Fruit fly (Drosophila melanogaster) whole organism, adult: Measurements from ENCODE around the gene CG6933.

Experiments used
- CG12768 ChIP-seq: fragments of 200-800 bp; sonication (Bioruptor generic); optimal IDR thresholded peaks from 2 replicates; lab custom pipeline; 2017; ENCODE audit warnings: missing biosample characterization, missing genetic modification characterization, mild to moderate bottlenecking, moderate library complexity, missing genetic modification reagents
- CG1620 ChIP-seq: fragments of 200-800 bp; sonication (Bioruptor generic); optimal IDR thresholded peaks from 2 replicates; lab custom pipeline; 2016; ENCODE audit warnings: missing biosample characterization, missing genetic modification characterization
- CG7101 ChIP-seq: fragments of 200-800 bp; sonication (Bioruptor generic); optimal IDR thresholded peaks from 2 replicates; lab custom pipeline; 2018; ENCODE audit warnings: missing biosample characterization, mild to moderate bottlenecking, missing genetic modification characterization, moderate library complexity
- Mnt ChIP-seq: fragments of 200-800 bp; sonication (Bioruptor generic); optimal IDR thresholded peaks from 2 replicates; lab custom pipeline; 2016; ENCODE audit warnings: missing biosample characterization, mild to moderate bottlenecking, missing genetic modification characterization
- bab1 ChIP-seq: fragments of 200-800 bp; sonication (Bioruptor generic); optimal IDR thresholded peaks from 3 replicates; lab custom pipeline; 2019; ENCODE audit warnings: missing biosample characterization, mild to moderate bottlenecking, missing genetic modification characterization, moderate library complexity
- kay ChIP-seq: fragments of 200-800 bp; sonication (Bioruptor generic); peaks from one replicate; lab custom pipeline; 2016; ENCODE audit warnings: missing biosample characterization, missing genetic modification characterization, borderline replicate concordance

DNA sequence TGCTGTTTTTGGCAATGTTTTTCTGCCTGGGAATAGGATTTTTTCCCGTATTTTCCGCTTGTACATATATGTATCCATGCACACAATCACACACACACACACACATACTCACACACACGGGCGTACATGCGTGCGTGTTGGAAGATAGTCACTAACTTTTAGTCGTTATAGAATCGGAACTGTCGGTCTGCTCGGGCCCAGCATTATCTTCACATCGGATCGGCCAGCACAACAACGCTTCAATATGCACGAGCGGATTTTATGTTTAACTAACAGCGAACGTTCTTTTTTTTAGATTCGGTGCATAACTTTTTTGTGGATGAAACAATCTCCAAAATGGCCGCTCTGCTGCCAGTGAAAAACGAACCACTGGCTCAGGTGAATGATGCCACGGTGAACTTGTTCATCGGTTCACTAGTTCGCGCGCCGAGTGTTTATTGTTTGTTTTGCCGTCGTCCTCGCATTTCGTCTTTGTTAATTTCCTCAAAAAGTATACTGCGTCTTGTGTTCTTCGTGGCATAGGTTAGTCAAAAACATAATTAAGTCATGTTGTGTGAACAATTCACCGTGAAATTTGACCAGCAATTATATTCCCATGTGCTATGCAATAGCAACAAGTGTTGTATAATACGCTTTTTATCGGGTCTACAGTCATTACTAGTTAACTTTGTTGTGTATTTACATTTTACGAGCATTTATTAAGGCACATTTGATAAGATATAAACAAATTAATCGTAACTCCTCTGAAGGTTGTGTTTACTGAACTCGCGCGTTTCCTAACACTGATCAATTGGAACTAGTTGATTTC, 21.1 kb upstream of the CG6933 start, which contains the start of the genes CG6951 and CG17233:
- TF ChIP-seq Mnt (GFP tag; lab: Kevin White, UChicago) (peak; percentile 38), CG12768 (no peak), kay (GFP tag; lab: Kevin White, UChicago) (no peak), CG1620 (GFP tag; lab: Kevin White, UChicago) (no peak), bab1 (GFP tag; lab: Kevin White, UChicago) (peak; percentile 26), CG7101 (no peak)
